Fruit fly (Drosophila melanogaster) whole organism, prepupa: ENCODE data around the gene RpS3A.

Source experiments
- CG11294 ChIP-seq: fragments of 200-800 bp; sonication (Bioruptor generic); IDR thresholded peaks from 2 replicates; pipeline ENCODE4 v1.3.6; 2022; ENCODE audit warnings: missing biosample characterization, missing genetic modification characterization
- CG11762 ChIP-seq: fragments of 200-800 bp; sonication (Bioruptor generic); optimal IDR thresholded peaks from 3 replicates; lab custom pipeline; 2016; ENCODE audit warnings: missing biosample characterization, missing genetic modification characterization; ENCODE audit not compliant: insufficient read depth
- CG11902 ChIP-seq: fragments of 200-800 bp; sonication (Bioruptor generic); optimal IDR thresholded peaks from 3 replicates; lab custom pipeline; 2016; ENCODE audit warnings: missing biosample characterization, missing genetic modification characterization
- CG1621 ChIP-seq: fragments of 200-800 bp; sonication (Bioruptor generic); optimal IDR thresholded peaks from 3 replicates; lab custom pipeline; 2018; ENCODE audit warnings: missing biosample characterization, mild to moderate bottlenecking, missing genetic modification characterization
- CG16779 ChIP-seq: fragments of 200-800 bp; sonication (Bioruptor generic); optimal IDR thresholded peaks from 3 replicates; lab custom pipeline; 2017; ENCODE audit warnings: missing biosample characterization, mild to moderate bottlenecking, missing genetic modification characterization
- CG3032 ChIP-seq: fragments of 200-800 bp; optimal IDR thresholded peaks from 2 replicates; lab custom pipeline; 2019; ENCODE audit warnings: missing biosample characterization, mild to moderate bottlenecking, missing genetic modification characterization, moderate library complexity
- CG32006 ChIP-seq: fragments of 200-800 bp; sonication (Bioruptor generic); optimal IDR thresholded peaks from 3 replicates; lab custom pipeline; 2017; ENCODE audit warnings: missing biosample characterization, mild to moderate bottlenecking, missing genetic modification characterization
- CG34406 ChIP-seq: fragments of 200-800 bp; sonication (Bioruptor generic); optimal IDR thresholded peaks from 3 replicates; lab custom pipeline; 2016; ENCODE audit warnings: missing biosample characterization, missing genetic modification characterization
- CG3919 ChIP-seq: fragments of 200-800 bp; sonication (Bioruptor generic); optimal IDR thresholded peaks from 3 replicates; lab custom pipeline; 2016; ENCODE audit warnings: missing biosample characterization, missing genetic modification characterization
- CG4318 ChIP-seq: fragments of 200-800 bp; sonication (Bioruptor generic); optimal IDR thresholded peaks from 3 replicates; lab custom pipeline; 2017; ENCODE audit warnings: missing biosample characterization, mild to moderate bottlenecking, missing genetic modification characterization
- CG6808 ChIP-seq: fragments of 200-800 bp; sonication (Bioruptor generic); optimal IDR thresholded peaks from 3 replicates; lab custom pipeline; 2017; ENCODE audit warnings: missing biosample characterization, missing genetic modification characterization, mild to moderate bottlenecking, moderate library complexity, missing genetic modification reagents
- CG6854 ChIP-seq: fragments of 200-800 bp; sonication (Bioruptor generic); optimal IDR thresholded peaks from 2 replicates; lab custom pipeline; 2017; ENCODE audit warnings: missing biosample characterization, mild to moderate bottlenecking, missing genetic modification characterization
- CG7368 ChIP-seq: fragments of 200-800 bp; sonication (Bioruptor generic); optimal IDR thresholded peaks from 3 replicates; lab custom pipeline; 2016; ENCODE audit warnings: missing biosample characterization, missing genetic modification characterization
- CG9139 ChIP-seq: fragments of 200-800 bp; sonication (Bioruptor generic); optimal IDR thresholded peaks from 3 replicates; lab custom pipeline; 2017; ENCODE audit warnings: missing biosample characterization, mild to moderate bottlenecking, missing genetic modification characterization
- Eip75B ChIP-seq: fragments of 200-800 bp; sonication (Bioruptor generic); optimal IDR thresholded peaks from 3 replicates; lab custom pipeline; 2016; ENCODE audit warnings: missing biosample characterization, missing genetic modification characterization
- Ets96B ChIP-seq: fragments of 200-800 bp; optimal IDR thresholded peaks from 2 replicates; lab custom pipeline; 2019; ENCODE audit warnings: missing biosample characterization, mild to moderate bottlenecking, missing genetic modification characterization, moderate library complexity
- Hr39 ChIP-seq: fragments of 200-800 bp; sonication (Bioruptor generic); optimal IDR thresholded peaks from 2 replicates; lab custom pipeline; 2016; ENCODE audit warnings: missing biosample characterization, missing genetic modification characterization
- Met ChIP-seq: fragments of 200-800 bp; sonication (Bioruptor generic); optimal IDR thresholded peaks from 3 replicates; lab custom pipeline; 2016; ENCODE audit warnings: missing biosample characterization, missing genetic modification characterization
- OdsH ChIP-seq: fragments of 200-800 bp; sonication (Bioruptor generic); optimal IDR thresholded peaks from 3 replicates; lab custom pipeline; 2016; ENCODE audit warnings: missing biosample characterization, missing genetic modification characterization
- Sox102F ChIP-seq: fragments of 200-800 bp; sonication (Bioruptor generic); optimal IDR thresholded peaks from 2 replicates; lab custom pipeline; 2016; ENCODE audit warnings: missing biosample characterization, mild to moderate bottlenecking, missing genetic modification characterization
- Sox14 ChIP-seq: fragments of 200-800 bp; sonication (Bioruptor generic); optimal IDR thresholded peaks from 3 replicates; lab custom pipeline; 2016; ENCODE audit warnings: missing biosample characterization, missing genetic modification characterization
- Sox15 ChIP-seq: fragments of 200-800 bp; sonication (Bioruptor generic); optimal IDR thresholded peaks from 3 replicates; lab custom pipeline; 2016; ENCODE audit warnings: missing biosample characterization, missing genetic modification characterization
- acj6 ChIP-seq: fragments of 200-800 bp; sonication (Bioruptor generic); optimal IDR thresholded peaks from 3 replicates; lab custom pipeline; 2016; ENCODE audit warnings: missing biosample characterization, missing genetic modification characterization
- dsx ChIP-seq: fragments of 200-800 bp; optimal IDR thresholded peaks from 3 replicates; lab custom pipeline; 2019; ENCODE audit warnings: missing biosample characterization, mild to moderate bottlenecking, missing genetic modification characterization, moderate library complexity; ENCODE audit not compliant: poor library complexity, severe bottlenecking
- esn ChIP-seq: fragments of 200-800 bp; sonication (Bioruptor generic); optimal IDR thresholded peaks from 2 replicates; lab custom pipeline; 2016; ENCODE audit warnings: missing biosample characterization, mild to moderate bottlenecking, missing genetic modification characterization, moderate library complexity
- fd59A ChIP-seq: fragments of 200-800 bp; sonication (Bioruptor generic); optimal IDR thresholded peaks from 2 replicates; lab custom pipeline; 2017; ENCODE audit warnings: missing biosample characterization, mild to moderate bottlenecking, missing genetic modification characterization, missing genetic modification reagents
- fd85E ChIP-seq: fragments of 200-800 bp; sonication (Bioruptor generic); optimal IDR thresholded peaks from 3 replicates; lab custom pipeline; 2016; ENCODE audit warnings: missing biosample characterization, missing genetic modification characterization
- fkh ChIP-seq: fragments of 200-800 bp; sonication (Bioruptor generic); optimal IDR thresholded peaks from 3 replicates; lab custom pipeline; 2017; ENCODE audit warnings: missing biosample characterization, mild to moderate bottlenecking, missing genetic modification characterization, moderate library complexity
- pdm3 ChIP-seq: fragments of 200-800 bp; sonication (Bioruptor generic); optimal IDR thresholded peaks from 3 replicates; lab custom pipeline; 2016; ENCODE audit warnings: missing biosample characterization, missing genetic modification characterization
- salr ChIP-seq, 2 experiments: fragments of 200-800 bp; sonication (Bioruptor generic); optimal IDR thresholded peaks; 3 replicates each; lab custom pipeline; 2016 to 2018; ENCODE audit warnings: missing biosample characterization in 2 of 2, missing genetic modification characterization in 2 of 2, mild to moderate bottlenecking in 1 of 2
- spab ChIP-seq: fragments of 200-800 bp; sonication (Bioruptor generic); optimal IDR thresholded peaks from 2 replicates; lab custom pipeline; 2017; ENCODE audit warnings: missing biosample characterization, mild to moderate bottlenecking, missing genetic modification characterization, missing genetic modification reagents
- ss ChIP-seq, 2 experiments: fragments of 200-800 bp; sonication (Bioruptor generic); optimal IDR thresholded peaks; 2 replicates in 1 of 2; 3 replicates in 1 of 2; lab custom pipeline; 2017 to 2018; ENCODE audit warnings: mild to moderate bottlenecking in 2 of 2, missing biosample characterization in 2 of 2, missing genetic modification characterization in 2 of 2, moderate library complexity in 1 of 2
- topi ChIP-seq: fragments of 200-800 bp; sonication (Bioruptor generic); optimal IDR thresholded peaks from 3 replicates; lab custom pipeline; 2016; ENCODE audit warnings: missing biosample characterization, missing genetic modification characterization
- vri ChIP-seq: fragments of 200-800 bp; sonication (Bioruptor generic); optimal IDR thresholded peaks from 3 replicates; lab custom pipeline; 2016; ENCODE audit warnings: missing biosample characterization, mild to moderate bottlenecking, missing genetic modification characterization

Gene RpS3A

DNA sequence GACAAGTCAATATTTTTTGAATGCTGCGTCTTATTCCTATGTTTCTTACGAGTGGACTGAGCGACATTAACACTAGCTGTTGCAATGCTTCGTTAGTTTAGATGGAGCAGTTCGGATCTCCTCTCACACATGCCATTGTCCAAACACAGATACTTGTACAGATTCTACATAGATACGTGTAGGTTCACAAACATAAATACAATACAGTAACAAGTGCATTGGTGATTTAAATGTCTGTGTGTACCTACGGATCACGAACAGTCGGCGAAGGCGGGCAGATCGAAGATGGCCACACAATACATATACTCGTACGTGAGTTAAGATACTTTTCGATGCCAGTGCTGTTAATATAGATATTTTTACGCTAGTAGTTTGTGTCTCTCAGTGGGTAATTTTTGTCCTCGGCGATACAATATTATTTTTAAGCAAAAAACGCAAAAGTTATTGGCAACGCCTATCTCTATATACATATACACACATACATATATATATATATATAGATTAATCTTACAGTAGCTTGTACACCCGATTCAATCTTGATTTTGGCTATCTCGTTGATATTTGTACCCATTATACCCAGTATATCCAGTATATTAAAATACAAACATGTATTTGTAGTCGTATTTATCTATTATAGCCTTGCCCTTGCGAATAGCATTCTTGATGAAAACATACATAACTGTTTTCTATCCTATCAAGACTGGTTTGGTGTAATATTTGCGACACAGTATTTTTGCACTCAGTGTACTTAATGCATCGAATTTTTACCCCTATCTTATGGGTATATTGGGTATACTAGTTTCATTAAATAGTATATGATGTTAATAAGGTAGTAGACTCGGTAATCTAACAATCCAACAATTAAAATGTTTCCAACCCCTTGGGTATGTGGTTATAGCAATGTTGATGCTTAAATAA, 10.5 kb downstream of the RpS3A start, which contains the start of gene ci (continued):
- TF ChIP-seq CG1621 (tag; lab: Kevin White, UChicago) (no peak), Met (GFP tag; lab: Kevin White, UChicago) (no peak), CG7368 (GFP tag; lab: Kevin White, UChicago) (no peak), Sox14 (peak; percentile 41), fd85E (GFP tag; lab: Kevin White, UChicago) (peak; percentile 35)

DNA sequence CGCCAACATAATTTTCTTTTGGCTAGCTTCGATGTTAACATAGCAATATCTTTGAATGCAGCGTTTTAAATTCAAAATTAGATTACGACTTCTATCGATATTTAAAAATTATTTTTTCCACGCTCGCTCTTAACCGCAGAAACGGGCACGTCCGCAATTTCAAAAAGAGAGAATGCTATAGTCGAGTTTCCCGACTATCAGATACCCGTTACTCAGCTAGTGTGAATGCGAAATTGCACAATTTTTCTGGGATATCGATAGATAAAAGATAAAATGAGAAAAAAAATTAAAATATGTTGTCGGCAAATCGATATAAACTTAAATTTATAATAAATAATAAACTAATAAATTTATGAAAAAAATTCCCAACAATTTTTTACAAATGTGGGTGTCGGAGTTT, 12.4 kb downstream of the RpS3A start:
- no peak for TF ChIP-seq CG34406

DNA sequence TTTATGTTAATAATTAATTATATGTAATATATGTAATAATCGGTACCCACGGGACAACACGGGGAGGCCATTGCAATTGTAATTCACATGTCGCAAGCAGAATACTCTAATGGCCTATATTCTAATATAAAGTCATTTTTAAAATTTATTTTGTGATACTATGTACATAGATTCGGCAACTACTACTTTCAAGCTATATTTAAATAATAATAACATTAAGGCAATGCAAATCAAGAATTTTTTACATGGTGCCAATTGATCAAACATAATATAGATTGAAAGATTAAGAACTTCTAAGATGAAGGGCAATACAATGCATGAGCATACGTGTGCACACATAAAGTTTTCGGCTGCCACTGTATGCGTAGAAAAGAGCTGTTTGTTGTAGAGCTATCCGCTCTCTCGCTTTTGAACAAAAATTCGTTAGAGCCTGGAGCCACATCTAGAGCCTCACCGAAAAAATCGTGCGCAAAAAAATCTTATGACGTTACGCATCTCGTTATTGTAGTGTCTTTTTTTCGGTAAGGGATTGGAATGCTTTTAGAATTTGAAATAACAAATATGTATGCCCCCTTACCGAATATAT, 20.0 kb downstream of the RpS3A start:
- no peak for TF ChIP-seq pdm3 (GFP tag; lab: Kevin White, UChicago)
- TF ChIP-seq fd59A: no peak

DNA sequence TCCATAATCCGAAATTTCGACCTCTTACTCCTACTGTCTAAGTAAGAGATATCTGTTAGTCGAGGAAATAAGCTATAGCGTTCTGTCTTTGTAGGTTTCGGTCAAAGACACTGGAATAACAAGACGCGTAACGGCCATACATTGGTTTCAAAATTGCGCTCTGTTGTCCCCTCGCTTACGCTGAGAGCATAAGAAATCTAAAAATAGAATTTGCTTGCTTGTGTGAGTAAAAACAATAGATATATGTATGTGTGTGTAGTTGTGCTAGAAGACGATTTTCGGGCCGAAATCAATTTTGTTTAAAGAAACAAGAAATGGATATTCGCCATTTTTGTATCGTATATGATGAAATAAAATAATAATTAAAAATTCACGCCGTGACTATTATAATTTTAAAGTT, 20.5 kb downstream of the RpS3A start:
- no peak for TF ChIP-seq fd59A

DNA sequence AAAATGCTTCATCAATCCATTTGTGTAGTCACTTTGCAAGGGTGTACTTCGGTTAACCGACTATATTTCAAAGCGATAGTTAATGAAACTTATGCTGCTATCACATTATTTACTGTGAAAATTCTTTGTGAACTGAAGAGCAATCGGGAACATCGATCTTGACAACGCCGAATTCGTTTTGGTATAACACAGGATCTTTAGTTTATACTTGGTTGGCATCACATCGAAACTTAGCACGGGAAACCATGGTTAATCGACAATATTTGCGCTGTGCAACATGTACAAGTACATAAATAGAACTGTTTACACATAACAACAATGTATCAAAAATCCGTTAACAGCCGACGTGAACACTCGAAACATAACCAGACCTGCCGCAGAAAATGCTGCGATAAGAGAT, 22.2 kb downstream of the RpS3A start:
- peak; percentile 53 for TF ChIP-seq fkh (GFP tag; lab: Kevin White, UChicago)
- no peak for TF ChIP-seq CG11762
- TF ChIP-seq CG16779: no peak
- no peak for TF ChIP-seq Sox15 (GFP tag; lab: Kevin White, UChicago)
- no peak for TF ChIP-seq spab (GFP tag; lab: Kevin White, UChicago)
- no peak for TF ChIP-seq Ets96B (tag; lab: Kevin White, UChicago)
- TF ChIP-seq Eip75B (GFP tag; lab: Kevin White, UChicago): no peak
- no peak for TF ChIP-seq OdsH (GFP tag; lab: Kevin White, UChicago)
- TF ChIP-seq CG11902 (GFP tag; lab: Kevin White, UChicago): no peak
- TF ChIP-seq Hr39 (GFP tag; lab: Kevin White, UChicago): no peak
- TF ChIP-seq CG7368 (GFP tag; lab: Kevin White, UChicago): no peak
- peak; percentile 49 for TF ChIP-seq dsx

DNA sequence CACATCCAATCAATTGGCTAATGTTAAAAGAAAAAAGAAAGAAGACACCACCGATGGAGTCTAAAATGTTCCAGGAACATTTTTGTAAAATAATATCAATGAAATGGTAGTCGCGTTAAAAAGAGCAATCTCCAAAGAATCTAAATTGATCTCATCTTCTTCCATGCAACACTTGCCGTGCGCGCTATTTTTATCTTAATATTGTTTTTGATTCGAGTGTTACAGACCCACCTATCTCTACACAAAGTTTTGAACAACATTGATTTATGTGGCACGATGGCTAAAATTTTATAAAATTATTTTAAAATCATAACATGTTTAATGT, 23.1 kb downstream of the RpS3A start:
- TF ChIP-seq CG11294 (GFP tag; lab: Robert Waterston, UW) (no peak), esn (GFP tag; lab: Kevin White, UChicago) (no peak), vri (GFP tag; lab: Kevin White, UChicago) (no peak), CG4318 (no peak), topi (GFP tag; lab: Kevin White, UChicago) (no peak), salr (GFP tag; optimal IDR thresholded peaks at IDR 0.05; lab: Kevin White, UChicago) (no peak), CG6808 (GFP tag; lab: Kevin White, UChicago) (no peak), fd59A (no peak), CG3919 (no peak), fd85E (GFP tag; lab: Kevin White, UChicago) (no peak), spab (GFP tag; lab: Kevin White, UChicago) (no peak), CG16779 (no peak), CG3032 (tag; lab: Kevin White, UChicago) (no peak), CG6854 (GFP tag; lab: Kevin White, UChicago) (no peak), CG32006 (GFP tag; lab: Kevin White, UChicago) (no peak), CG11762 (no peak), Sox102F (GFP tag; lab: Kevin White, UChicago) (no peak), ss (GFP tag; optimal IDR thresholded peaks at IDR 0.05; lab: Kevin White, UChicago) (no peak), CG9139 (GFP tag; lab: Kevin White, UChicago) (no peak), acj6 (GFP tag; lab: Kevin White, UChicago) (no peak)
